Worm (Caenorhabditis elegans) whole organism, young adult: ENCODE results near the gene T25D3.3.

Experiments
- B0261.1 ChIP-seq: sonication (generic microtip); optimal IDR thresholded peaks from 2 replicates; lab custom pipeline; 2016; ENCODE audit warnings: mild to moderate bottlenecking, missing genetic modification characterization, moderate library complexity, missing compliant biosample characterization
- D2030.7 ChIP-seq: fragments of 200-800 bp; sonication (Bioruptor generic); IDR thresholded peaks from 2 replicates; pipeline ENCODE4 v1.3.6; 2022; ENCODE audit warnings: missing genetic modification reagents, missing genetic modification characterization, missing compliant biosample characterization
- F57C9.4 ChIP-seq: sonication (generic microtip); optimal IDR thresholded peaks from 2 replicates; lab custom pipeline; 2017; ENCODE audit warnings: mild to moderate bottlenecking, missing genetic modification characterization, missing compliant biosample characterization
- T07F8.4 ChIP-seq: sonication (generic microtip); optimal IDR thresholded peaks from 2 replicates; lab custom pipeline; 2016; ENCODE audit warnings: mild to moderate bottlenecking, missing genetic modification characterization, moderate library complexity, missing compliant biosample characterization
- T26A5.8 ChIP-seq: sonication (generic microtip); optimal IDR thresholded peaks from 2 replicates; lab custom pipeline; 2016; ENCODE audit warnings: missing genetic modification characterization, missing compliant biosample characterization
- ZK185.1 ChIP-seq: sonication (generic microtip); optimal IDR thresholded peaks from 2 replicates; lab custom pipeline; 2016; ENCODE audit warnings: mild to moderate bottlenecking, missing genetic modification characterization, missing compliant biosample characterization; ENCODE audit not compliant: poor library complexity, severe bottlenecking
- attf-6 ChIP-seq: fragments of 200-800 bp; sonication (Bioruptor generic); IDR thresholded peaks from 2 replicates; pipeline ENCODE4 v1.3.6; 2022; ENCODE audit warnings: missing genetic modification reagents, missing genetic modification characterization, missing compliant biosample characterization
- cebp-2 ChIP-seq: fragments of 200-800 bp; sonication (Bioruptor generic); IDR thresholded peaks from 2 replicates; pipeline ENCODE4 v1.3.6; 2022; ENCODE audit warnings: missing genetic modification characterization, missing compliant biosample characterization
- die-1 ChIP-seq: sonication (generic microtip); optimal IDR thresholded peaks from 2 replicates; lab custom pipeline; 2016; ENCODE audit warnings: missing genotype, mild to moderate bottlenecking, missing genetic modification characterization, missing compliant biosample characterization
- egl-18 ChIP-seq: fragments of 200-800 bp; sonication (Bioruptor generic); IDR thresholded peaks from 2 replicates; pipeline ENCODE4 v1.3.6; 2022; ENCODE audit warnings: missing genetic modification reagents, missing genetic modification characterization, missing compliant biosample characterization
- ets-4 ChIP-seq: fragments of 200-800 bp; sonication (Bioruptor generic); optimal IDR thresholded peaks from 2 replicates; lab custom pipeline; 2018; ENCODE audit warnings: mild to moderate bottlenecking, missing genetic modification characterization, missing compliant biosample characterization
- hlh-12 ChIP-seq: sonication (generic microtip); optimal IDR thresholded peaks from 2 replicates; lab custom pipeline; 2016; ENCODE audit warnings: missing genetic modification characterization, missing compliant biosample characterization
- hrde-1 ChIP-seq: sonication (generic microtip); optimal IDR thresholded peaks from 2 replicates; lab custom pipeline; 2016; ENCODE audit warnings: missing genetic modification characterization, mild to moderate bottlenecking, missing compliant biosample characterization, moderate library complexity, missing genotype, missing genetic modification reagents, borderline replicate concordance
- lin-35 ChIP-seq, 3 experiments: fragments of 150-350 bp in 2 of 3; sonication (generic microtip) in 1 of 3; optimal IDR thresholded peaks; 2 replicates each; lab custom pipeline; 2014 to 2018; ENCODE audit warnings: missing biosample characterization in 3 of 3, missing genetic modification characterization in 3 of 3, missing genetic modification reagents in 3 of 3
- mxl-1 ChIP-seq: sonication (generic microtip); optimal IDR thresholded peaks from 2 replicates; lab custom pipeline; 2016; ENCODE audit warnings: missing genetic modification characterization, missing compliant biosample characterization
- rcor-1 ChIP-seq: fragments of 200-800 bp; sonication (Bioruptor generic); IDR thresholded peaks from 2 replicates; pipeline ENCODE4 v1.3.6; 2022; ENCODE audit warnings: missing genetic modification reagents, missing genetic modification characterization, missing compliant biosample characterization
- rpc-1 ChIP-seq, 2 experiments: fragments of 150-350 bp in 1 of 2; sonication (generic microtip) in 1 of 2; optimal IDR thresholded peaks; 2 replicates each; lab custom pipeline; 2014 to 2018; ENCODE audit warnings: missing biosample characterization in 1 of 2, missing genetic modification characterization in 1 of 2, missing genetic modification reagents in 1 of 2, missing genotype in 1 of 2
- snpc-1.1 ChIP-seq: sonication (generic microtip); optimal IDR thresholded peaks from 2 replicates; lab custom pipeline; 2017; ENCODE audit warnings: missing genetic modification characterization, mild to moderate bottlenecking, missing compliant biosample characterization, antibody characterized with exemption, moderate library complexity, missing genotype, missing genetic modification reagents; ENCODE audit not compliant: insufficient read depth
- sptf-2 ChIP-seq: fragments of 200-800 bp; sonication (Bioruptor generic); optimal IDR thresholded peaks from 2 replicates; lab custom pipeline; 2018; ENCODE audit warnings: mild to moderate bottlenecking, missing genetic modification characterization, missing compliant biosample characterization
- tlf-1 ChIP-seq: fragments of 200-800 bp; sonication (Bioruptor generic); optimal IDR thresholded peaks from 2 replicates; lab custom pipeline; 2018; ENCODE audit warnings: mild to moderate bottlenecking, missing genetic modification characterization, missing compliant biosample characterization
- zfh-2 ChIP-seq: fragments of 200-800 bp; sonication (Bioruptor generic); conservative IDR thresholded peaks from 2 replicates; pipeline ENCODE4 v1.3.6; 2022; ENCODE audit warnings: missing genetic modification reagents, missing genetic modification characterization, missing compliant biosample characterization

Gene T25D3.3

DNA sequence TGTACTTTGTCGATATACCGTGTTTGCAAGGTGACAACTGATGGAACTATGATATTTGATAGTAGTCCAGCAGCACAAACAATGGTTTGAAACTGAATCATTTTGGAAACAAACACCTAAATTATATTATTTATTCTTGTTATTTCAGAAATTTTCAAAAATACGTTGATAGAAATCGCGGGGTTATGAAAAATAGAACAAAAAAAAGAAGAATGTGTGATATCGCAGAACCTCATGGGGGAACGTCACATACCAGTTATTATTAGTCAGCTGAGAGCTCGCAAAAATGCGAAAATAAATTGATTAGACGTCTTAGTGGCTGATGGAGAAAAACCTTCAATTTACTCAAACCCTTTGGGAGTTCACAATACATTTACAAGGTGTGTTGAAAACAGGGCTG is 36.6 kb downstream of the T25D3.3 start, which contains the start of gene T01D1.5:
Gene T01D1.5, minus strand, starts transcription at position 101 of the 400 bp plus-strand sequence.
- TF ChIP-seq cebp-2 (GFP tag; lab: Robert Waterston, UW) (no peak), B0261.1 (no peak), hlh-12 (no peak), tlf-1 (no peak), rpc-1 (optimal IDR thresholded peaks at IDR 0.05; lab: Kevin White, UChicago) (no peak), rpc-1 (tag; optimal IDR thresholded peaks at IDR 0.05; lab: Kevin White, UChicago) (no peak)

DNA sequence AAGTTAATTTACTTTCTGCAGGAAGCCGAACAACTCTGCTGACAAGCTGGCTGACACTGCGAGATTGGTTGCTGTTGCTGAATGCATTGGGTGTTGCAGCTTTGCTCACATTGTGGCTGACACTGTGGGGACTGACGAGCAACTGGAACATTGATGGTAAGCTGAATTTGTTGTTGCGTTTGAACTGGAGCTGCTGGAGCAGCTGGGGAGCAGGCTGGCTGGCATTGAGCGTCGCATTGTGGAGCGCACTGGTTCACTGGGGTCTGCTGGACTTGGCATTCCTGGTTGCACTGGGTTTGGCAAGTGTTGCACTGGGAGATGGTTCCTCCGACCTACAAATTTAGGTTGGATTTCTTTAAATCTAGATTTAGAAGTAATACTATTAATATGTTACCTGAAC is 40.2 kb downstream of the T25D3.3 start:
- TF ChIP-seq sptf-2 (no peak), attf-6 (GFP tag; lab: Robert Waterston, UW) (no peak), T26A5.8 (tag; lab: Kevin White, UChicago) (no peak), hrde-1 (tag; lab: Kevin White, UChicago) (no peak), zfh-2 (GFP tag; lab: Robert Waterston, UW) (peak; percentile 53; the same call in 1 of the 2 replicates)

DNA sequence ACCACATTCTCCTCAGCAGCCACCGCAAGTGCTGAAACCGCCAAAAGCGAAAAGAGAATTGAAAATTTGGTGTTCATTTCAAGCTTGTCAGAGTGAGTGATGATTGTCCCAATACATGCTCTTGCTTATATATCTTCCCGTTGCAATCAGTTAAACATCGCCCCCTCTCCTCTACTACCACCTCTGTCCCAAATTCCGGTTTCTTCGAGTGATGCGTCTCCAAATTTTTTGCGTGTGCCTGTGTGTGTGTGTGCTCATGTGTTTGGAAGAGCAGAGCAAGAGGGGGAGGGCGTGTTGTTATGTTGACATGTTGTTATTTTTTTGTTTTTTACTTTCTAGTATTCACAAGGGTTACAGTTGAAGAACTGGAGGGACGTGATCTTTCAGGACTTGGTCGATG is 42.1 kb downstream of the T25D3.3 start, which contains the start of gene abu-11:
Gene abu-11, minus strand, starts transcription at position 101 of the 400 bp plus-strand sequence.
- TF ChIP-seq rcor-1: no peak
- no peak for TF ChIP-seq mxl-1 (tag; lab: Kevin White, UChicago)
- TF ChIP-seq D2030.7 (GFP tag; lab: Robert Waterston, UW): no peak
- TF ChIP-seq ZK185.1 (tag; lab: Kevin White, UChicago): no peak
- no peak for TF ChIP-seq snpc-1.1 (tag; lab: Kevin White, UChicago)
- no peak for TF ChIP-seq F57C9.4 (tag; lab: Kevin White, UChicago)
- TF ChIP-seq die-1 (tag; lab: Kevin White, UChicago): no peak
- TF ChIP-seq zfh-2 (GFP tag; lab: Robert Waterston, UW): no peak
- no peak for TF ChIP-seq lin-35 (GFP tag; optimal IDR thresholded peaks at IDR 0.05; lab: Kevin White, UChicago)

DNA sequence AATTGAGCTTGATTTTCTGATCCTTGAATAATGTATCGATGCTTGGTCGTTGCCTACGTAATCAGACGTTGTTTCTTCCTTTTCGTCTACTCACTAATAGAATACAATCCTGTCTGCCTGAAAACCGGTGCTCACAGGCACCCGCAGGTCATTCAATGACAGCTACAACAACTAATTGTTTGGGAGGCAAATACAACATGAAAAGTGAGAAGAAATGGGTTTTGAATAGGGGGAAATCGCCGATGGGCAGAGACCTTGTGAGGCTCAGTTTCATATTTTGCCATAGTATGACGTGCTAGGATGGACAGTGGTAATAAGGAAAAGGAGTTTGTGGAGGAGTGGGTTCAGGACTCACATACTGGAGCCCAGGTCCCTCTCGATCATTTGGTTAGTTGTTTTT is 44.3 kb downstream of the T25D3.3 start, which contains the start of gene chs-2:
Gene chs-2, plus strand, starts transcription at position 301 of the 400 bp plus-strand sequence.
- no peak for TF ChIP-seq ets-4 (GFP tag; lab: Kevin White, UChicago)
- no peak for TF ChIP-seq T07F8.4
- TF ChIP-seq egl-18 (GFP tag; lab: Robert Waterston, UW): no peak
